Worm (Caenorhabditis elegans) whole organism, midembryonic: ENCODE results near the gene B0507.5.

ENCODE experiments used
- T22C8.4 ChIP-seq: fragments of 200-800 bp; sonication (Bioruptor generic); IDR thresholded peaks from 2 replicates; pipeline ENCODE4 v1.3.6; 2022; ENCODE audit warnings: missing genetic modification characterization, missing compliant biosample characterization
- cog-1 ChIP-seq: sonication (generic microtip); optimal IDR thresholded peaks from 2 replicates; lab custom pipeline; 2016; ENCODE audit warnings: missing genetic modification characterization, missing compliant biosample characterization
- flt-1 ChIP-seq: fragments of 200-800 bp; sonication (Bioruptor generic); IDR thresholded peaks from 2 replicates; pipeline ENCODE4 v1.3.6; 2022; ENCODE audit warnings: missing genetic modification characterization, missing compliant biosample characterization
- med-1 ChIP-seq: sonication (generic microtip); optimal IDR thresholded peaks from 2 replicates; lab custom pipeline; 2017; ENCODE audit warnings: missing genetic modification characterization, mild to moderate bottlenecking, missing compliant biosample characterization, antibody characterized with exemption, missing genetic modification reagents; ENCODE audit not compliant: insufficient read depth
- ref-1 ChIP-seq: fragments of 200-800 bp; sonication (Bioruptor generic); conservative IDR thresholded peaks from 2 replicates; pipeline ENCODE4 v1.3.6; 2022; ENCODE audit warnings: missing genetic modification reagents, missing genetic modification characterization, missing compliant biosample characterization
- tab-1 ChIP-seq: fragments of 200-800 bp; sonication (Bioruptor generic); IDR thresholded peaks from 2 replicates; pipeline ENCODE4 v1.3.6; 2022; ENCODE audit warnings: missing genetic modification characterization, missing compliant biosample characterization
- ztf-23 ChIP-seq: fragments of 200-800 bp; sonication (Bioruptor generic); IDR thresholded peaks from 2 replicates; pipeline ENCODE4 v1.3.6; 2022; ENCODE audit warnings: missing genetic modification reagents, missing genetic modification characterization, missing compliant biosample characterization
- ztf-29 ChIP-seq: fragments of 200-800 bp; sonication (Bioruptor generic); IDR thresholded peaks from 2 replicates; pipeline ENCODE4 v1.3.6; 2022; ENCODE audit warnings: missing genetic modification reagents, missing genetic modification characterization, missing compliant biosample characterization

ce11 chrV:8730991-8731390 is 22.5 kb upstream of the B0507.5 start:
- TF ChIP-seq tab-1 (GFP tag; lab: Robert Waterston, UW) (no peak), ref-1 (GFP tag; lab: Robert Waterston, UW) (no peak), ztf-23 (no peak), T22C8.4 (no peak), flt-1 (GFP tag; lab: Robert Waterston, UW) (no peak), cog-1 (tag; lab: Kevin White, UChicago) (no peak), ztf-29 (GFP tag; lab: Robert Waterston, UW) (no peak), med-1 (GFP tag; lab: Kevin White, UChicago) (no peak)
